Worm (Caenorhabditis elegans): ENCODE data around the gene R11.4.

Gene R11.4

DNA sequence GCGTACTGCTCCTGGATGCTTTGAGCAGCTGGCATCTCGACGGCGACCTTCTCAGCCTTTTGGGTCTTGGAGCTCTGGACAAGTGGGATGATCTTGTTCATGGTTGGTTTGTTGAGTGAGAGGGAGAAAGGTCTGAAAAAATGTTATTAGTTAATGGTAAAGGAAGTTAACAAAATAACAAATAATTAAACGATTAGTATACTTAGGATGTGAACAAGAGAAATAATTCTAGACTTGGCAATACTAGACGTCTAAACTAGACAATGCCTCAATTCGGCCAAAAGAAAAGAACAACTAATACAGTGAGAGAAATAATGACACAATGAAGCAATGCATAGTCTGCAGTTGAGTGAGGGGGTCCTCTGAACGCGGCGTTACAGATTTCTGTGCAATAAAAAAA, at the start of gene R11.4:
R11.4 (minus strand) TSS at position 101 of the 400 bp plus-strand sequence.
- TF ChIP-seq nhr-6 (tag; optimal IDR thresholded peaks at IDR 0.05): no peak
- TF ChIP-seq set-16 (GFP tag; IDR thresholded peaks at IDR 0.05): peak; percentile 24; the same call in 1 of the 2 replicates
- no peak for TF ChIP-seq gei-8 (GFP tag; optimal IDR thresholded peaks at IDR 0.05)
- no peak for TF ChIP-seq madf-5 (GFP tag; IDR thresholded peaks at IDR 0.05)
- no peak for TF ChIP-seq fos-1 (tag; optimal IDR thresholded peaks at IDR 0.05)
- TF ChIP-seq F37D6.2 (tag; optimal IDR thresholded peaks at IDR 0.05): no peak

- TF ChIP-seq nhr-237 (tag; optimal IDR thresholded peaks at IDR 0.05) (no peak), nhr-41 (GFP tag; IDR thresholded peaks at IDR 0.05) (no peak), pqm-1 (tag; optimal IDR thresholded peaks at IDR 0.05) (peak; percentile 85), dve-1 (tag; optimal IDR thresholded peaks at IDR 0.05; ENCODE audit: insufficient read depth) (peak; percentile 43), hlh-11 (tag; optimal IDR thresholded peaks at IDR 0.05) (peak; percentile 22), nhr-28 (tag; optimal IDR thresholded peaks at IDR 0.05) (peak; percentile 64), hlh-30 (tag; optimal IDR thresholded peaks at IDR 0.05; ENCODE audit: insufficient read depth) (peak; percentile 6), mes-2 (tag; optimal IDR thresholded peaks at IDR 0.05; ENCODE audit: poor library complexity, severe bottlenecking) (no peak), lin-1 (GFP tag; IDR thresholded peaks at IDR 0.05) (0 out of 2 replicates have a peak, but pooled peaks have one; percentile 62), daf-16 (GFP tag; optimal IDR thresholded peaks at IDR 0.05) (no peak), daf-16 (tag; optimal IDR thresholded peaks at IDR 0.05) (peak; percentile 53), dmd-6 (GFP tag; IDR thresholded peaks at IDR 0.05) (peak; percentile 58; the same call in 1 of the 2 replicates), aha-1 (tag) (peak; percentile 30), lin-39 (tag; optimal IDR thresholded peaks at IDR 0.05) (no peak), unc-39 (tag; optimal IDR thresholded peaks at IDR 0.05) (no peak), T20F7.1 (GFP tag; optimal IDR thresholded peaks at IDR 0.05) (no peak)
Observed at ce11 chrX:16260077-16260476, 49.7 kb upstream of the R11.4 start.

DNA sequence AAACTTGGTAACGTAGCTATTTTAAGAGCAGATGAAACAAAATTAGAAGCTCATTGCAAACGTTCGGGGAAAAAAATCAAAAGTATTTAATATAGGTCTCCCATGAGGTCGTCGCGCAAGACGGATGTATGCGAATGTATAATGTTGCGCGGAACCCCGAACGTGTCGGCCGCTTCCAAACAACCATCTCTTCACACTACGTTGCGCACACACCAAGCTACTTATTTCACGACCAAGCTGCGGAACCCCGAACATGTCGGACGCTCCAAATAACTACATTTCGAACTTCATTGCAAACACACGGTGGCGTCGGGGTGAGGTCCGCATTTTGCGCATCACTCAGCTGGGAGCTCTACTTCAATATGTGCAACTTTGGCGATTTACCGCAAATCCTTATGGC, 48.1 kb upstream of the R11.4 start:
- TF ChIP-seq aha-1 (tag) (peak; percentile 69), F44E2.7 (GFP tag; IDR thresholded peaks at IDR 0.05) (0 out of 2 replicates have a peak, but pooled peaks have one; percentile 24), lin-13 (GFP tag; optimal IDR thresholded peaks at IDR 0.05) (no peak), set-16 (GFP tag; IDR thresholded peaks at IDR 0.05) (no peak), Y5F2A.4 (GFP tag; optimal IDR thresholded peaks at IDR 0.05) (no peak), zfp-3 (GFP tag; conservative IDR thresholded peaks at IDR 0.05) (no peak)

DNA sequence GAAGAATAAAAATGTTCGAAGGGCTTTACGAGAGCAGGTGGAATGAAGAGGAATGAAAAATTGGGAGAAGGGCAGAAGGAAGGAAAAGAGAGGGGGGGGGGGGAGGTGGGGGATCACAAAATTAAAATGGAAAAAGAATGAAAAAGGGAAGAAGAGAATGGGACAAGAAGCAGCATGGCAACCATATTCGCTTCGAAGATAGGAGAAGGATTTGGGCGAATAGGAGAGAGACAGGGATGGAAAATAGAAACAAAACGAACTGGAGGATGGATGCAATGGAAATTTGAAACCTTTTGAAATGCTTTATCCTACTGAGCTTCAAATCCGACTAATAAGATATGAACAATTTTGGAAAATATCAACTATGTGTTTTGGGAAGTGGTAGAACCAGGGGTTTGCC, 40.3 kb upstream of the R11.4 start, which contains the start of gene W10G6.6:
W10G6.6 (minus strand) TSS at position 101 of the 400 bp plus-strand sequence.
- TF ChIP-seq set-16 (GFP tag; IDR thresholded peaks at IDR 0.05) (peak; percentile 15; the same call in 1 of the 2 replicates), spr-3 (GFP tag; optimal IDR thresholded peaks at IDR 0.05) (no peak)

DNA sequence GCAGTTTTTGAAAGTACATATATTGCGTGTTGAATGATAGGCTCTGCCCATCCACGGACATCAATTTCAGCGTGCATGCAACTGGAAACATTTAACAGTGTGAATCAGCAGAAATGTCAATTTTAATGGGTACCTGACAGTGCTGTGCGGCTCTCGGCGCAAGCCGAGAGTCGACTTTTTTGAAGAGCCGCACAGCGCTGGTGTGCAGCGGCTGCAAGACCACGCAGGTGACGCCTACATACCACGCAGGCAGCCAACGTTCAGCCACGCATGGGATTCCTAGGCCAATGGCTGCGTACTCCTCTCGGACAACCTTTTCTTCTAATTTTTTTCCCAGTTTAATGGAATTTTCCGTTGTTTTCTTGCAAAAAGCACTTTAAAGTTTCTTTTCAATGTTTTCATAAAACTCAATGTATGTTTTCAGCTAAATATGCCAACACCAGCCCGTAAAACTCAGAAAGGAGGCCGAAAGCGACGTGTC, 34.4 kb upstream of the R11.4 start, which contains the start of gene W10G6.1:
W10G6.1 (plus strand) TSS at position 431 of the 481 bp plus-strand sequence.
- peak in 1 of 2 experiments; percentile 42 for TF ChIP-seq unc-62 (GFP tag; optimal IDR thresholded peaks at IDR 0.05 in 1 of 2)
- no peak for TF ChIP-seq unc-62 (tag; optimal IDR thresholded peaks at IDR 0.05)
- no peak for TF ChIP-seq nhr-10 (tag; optimal IDR thresholded peaks at IDR 0.05)
- peak; percentile 51; the same call in 1 of the 2 replicates for TF ChIP-seq set-16 (GFP tag; IDR thresholded peaks at IDR 0.05)

DNA sequence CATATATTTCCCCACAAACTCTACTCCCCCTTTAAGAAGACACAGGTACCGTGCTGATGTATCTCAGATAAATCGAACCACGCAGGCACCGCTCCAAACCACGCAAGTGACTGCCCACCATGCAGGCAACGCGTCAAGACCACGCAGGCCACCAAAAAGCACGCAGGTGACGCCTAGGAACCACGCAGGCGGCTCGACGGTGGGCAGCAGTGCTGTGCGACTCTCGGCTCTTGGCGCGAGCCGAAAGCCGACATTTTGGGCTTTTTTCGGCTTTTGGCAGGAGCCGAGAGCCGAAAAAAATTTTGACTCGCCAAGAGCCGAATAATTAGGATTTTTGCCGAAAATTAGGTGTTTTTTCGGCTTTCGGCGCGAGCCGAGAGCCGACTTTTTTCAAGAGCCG, 32.7 kb upstream of the R11.4 start:
- TF ChIP-seq mxl-3 (GFP tag; optimal IDR thresholded peaks at IDR 0.05) (no peak), set-16 (GFP tag; IDR thresholded peaks at IDR 0.05) (peak; percentile 88)

Measured in whole organism, L4 larva.